Fruit fly (Drosophila melanogaster) whole organism, embryonic: ENCODE data around the gene Brms1.

Experiments
- Adf1 ChIP-seq: fragments of 200-800 bp; sonication (Bioruptor generic); IDR thresholded peaks from 2 replicates; pipeline ENCODE4 v1.3.6; 2022; ENCODE audit warnings: missing biosample characterization, missing genetic modification characterization
- BEAF-32 ChIP-seq: fragments of 200-800 bp; sonication (Bioruptor generic); optimal IDR thresholded peaks from 3 replicates; lab custom pipeline; 2017; ENCODE audit warnings: missing biosample characterization, missing genetic modification characterization, mild to moderate bottlenecking, moderate library complexity, missing genetic modification reagents
- Blimp-1 ChIP-seq: fragments of 200-800 bp; sonication (Bioruptor generic); optimal IDR thresholded peaks from 3 replicates; lab custom pipeline; 2018; ENCODE audit warnings: missing biosample characterization, missing genetic modification characterization, mild to moderate bottlenecking, moderate library complexity, missing genetic modification reagents
- CG13624 ChIP-seq: fragments of 200-800 bp; sonication (Bioruptor generic); optimal IDR thresholded peaks from 2 replicates; lab custom pipeline; 2016; ENCODE audit warnings: missing biosample characterization, missing genetic modification characterization
- CG15479 ChIP-seq: fragments of 200-800 bp; sonication (Bioruptor generic); optimal IDR thresholded peaks from 3 replicates; lab custom pipeline; 2019; ENCODE audit warnings: missing biosample characterization, mild to moderate bottlenecking, missing genetic modification characterization, moderate library complexity
- CG15514 ChIP-seq: fragments of 200-800 bp; sonication (Bioruptor generic); optimal IDR thresholded peaks from 3 replicates; lab custom pipeline; 2017; ENCODE audit warnings: missing biosample characterization, missing genetic modification characterization, mild to moderate bottlenecking, moderate library complexity, missing genetic modification reagents
- CG16813 ChIP-seq: fragments of 200-800 bp; sonication (Bioruptor generic); IDR thresholded peaks from 3 replicates; pipeline ENCODE4 v1.3.6; 2022; ENCODE audit warnings: missing biosample characterization, missing genetic modification characterization; ENCODE audit not compliant: partially characterized antibody
- CG2875 ChIP-seq: fragments of 200-800 bp; sonication (Bioruptor generic); optimal IDR thresholded peaks from 2 replicates; lab custom pipeline; 2017; ENCODE audit warnings: missing biosample characterization, mild to moderate bottlenecking, missing genetic modification characterization, missing genetic modification reagents
- CG34376 ChIP-seq: fragments of 200-800 bp; sonication (Bioruptor generic); optimal IDR thresholded peaks from 2 replicates; lab custom pipeline; 2018; ENCODE audit warnings: missing biosample characterization, mild to moderate bottlenecking, missing genetic modification characterization
- CG4730 ChIP-seq: fragments of 200-800 bp; sonication (Bioruptor generic); IDR thresholded peaks from 2 replicates; pipeline ENCODE4 v1.3.6; 2022; ENCODE audit warnings: missing biosample characterization, missing genetic modification characterization
- CG7839 ChIP-seq: fragments of 200-800 bp; sonication (Bioruptor generic); optimal IDR thresholded peaks from 3 replicates; lab custom pipeline; 2018; ENCODE audit warnings: missing biosample characterization, mild to moderate bottlenecking, missing genetic modification characterization, moderate library complexity
- CG8290 ChIP-seq, 3 experiments: fragments of 200-800 bp; sonication (Bioruptor generic); optimal IDR thresholded peaks; 2 replicates each; lab custom pipeline; 2016 to 2019; ENCODE audit warnings: missing biosample characterization in 3 of 3, missing genetic modification characterization in 3 of 3, mild to moderate bottlenecking in 2 of 3, moderate library complexity in 1 of 3
- CG8359 ChIP-seq: fragments of 200-800 bp; sonication (Bioruptor generic); optimal IDR thresholded peaks from 2 replicates; lab custom pipeline; 2017; ENCODE audit warnings: missing biosample characterization, mild to moderate bottlenecking, missing genetic modification characterization, borderline replicate concordance
- CG9437 ChIP-seq: fragments of 200-800 bp; sonication (Bioruptor generic); optimal IDR thresholded peaks from 2 replicates; lab custom pipeline; 2018; ENCODE audit warnings: missing biosample characterization, mild to moderate bottlenecking, missing genetic modification characterization
- CG9797 ChIP-seq: fragments of 200-800 bp; sonication (Bioruptor generic); optimal IDR thresholded peaks from 3 replicates; lab custom pipeline; 2018; ENCODE audit warnings: missing biosample characterization, mild to moderate bottlenecking, missing genetic modification characterization
- CkIIα-i1 ChIP-seq: fragments of 200-800 bp; sonication (Bioruptor generic); IDR thresholded peaks from 2 replicates; pipeline ENCODE4 v1.3.6; 2022; ENCODE audit warnings: missing biosample characterization, missing genetic modification characterization
- Dp ChIP-seq: fragments of 200-800 bp; sonication (Bioruptor generic); optimal IDR thresholded peaks from 2 replicates; lab custom pipeline; 2018; ENCODE audit warnings: missing biosample characterization, mild to moderate bottlenecking, missing genetic modification characterization, moderate library complexity
- Dref ChIP-seq: fragments of 200-800 bp; sonication (Bioruptor generic); IDR thresholded peaks from 2 replicates; pipeline ENCODE4 v1.3.6; 2022; ENCODE audit warnings: missing biosample characterization, missing genetic modification characterization
- E2f1 ChIP-seq: fragments of 200-800 bp; sonication (Bioruptor generic); IDR thresholded peaks from 2 replicates; pipeline ENCODE4 v1.3.6; 2022; ENCODE audit warnings: missing biosample characterization, missing genetic modification characterization
- E2f2 ChIP-seq: fragments of 200-800 bp; sonication (Bioruptor generic); IDR thresholded peaks from 2 replicates; pipeline ENCODE4 v1.3.6; 2022; ENCODE audit warnings: missing biosample characterization, missing genetic modification characterization
- Ets65A ChIP-seq: fragments of 200-800 bp; sonication (Bioruptor generic); peaks from one replicate; lab custom pipeline; 2016; ENCODE audit warnings: missing biosample characterization, missing genetic modification characterization
- H2.0 ChIP-seq: fragments of 200-800 bp; sonication (Bioruptor generic); IDR thresholded peaks from 2 replicates; pipeline ENCODE4 v1.3.6; 2022; ENCODE audit warnings: missing biosample characterization, missing genetic modification characterization
- HHEX ChIP-seq: fragments of 200-800 bp; sonication (Bioruptor generic); optimal IDR thresholded peaks from 3 replicates; lab custom pipeline; 2017; ENCODE audit warnings: missing biosample characterization, mild to moderate bottlenecking, missing genetic modification characterization, missing genetic modification reagents
- Hsf ChIP-seq: fragments of 200-800 bp; sonication (Bioruptor generic); optimal IDR thresholded peaks from 3 replicates; lab custom pipeline; 2016; ENCODE audit warnings: missing biosample characterization, missing genetic modification characterization
- Jarid2 ChIP-seq: fragments of 200-800 bp; sonication (Bioruptor generic); optimal IDR thresholded peaks from 3 replicates; lab custom pipeline; 2017; ENCODE audit warnings: mild to moderate bottlenecking, missing biosample characterization, missing genetic modification reagents, missing genetic modification characterization
- Lhr ChIP-seq: fragments of 200-800 bp; sonication (Bioruptor generic); optimal IDR thresholded peaks from 3 replicates; lab custom pipeline; 2017; ENCODE audit warnings: mild to moderate bottlenecking, missing biosample characterization, missing genetic modification reagents, missing genetic modification characterization
- MBD-R2 ChIP-seq: fragments of 200-800 bp; sonication (Bioruptor generic); IDR thresholded peaks from 2 replicates; pipeline ENCODE4 v1.3.6; 2022; ENCODE audit warnings: missing biosample characterization, missing genetic modification characterization
- MESR4 ChIP-seq: fragments of 200-800 bp; sonication (Bioruptor generic); optimal IDR thresholded peaks from 2 replicates; lab custom pipeline; 2018; ENCODE audit warnings: missing biosample characterization, mild to moderate bottlenecking, missing genetic modification characterization, moderate library complexity
- Meics ChIP-seq: fragments of 200-800 bp; sonication (Bioruptor generic); optimal IDR thresholded peaks from 2 replicates; lab custom pipeline; 2017; ENCODE audit warnings: missing biosample characterization, mild to moderate bottlenecking, missing genetic modification characterization
- Myb ChIP-seq: fragments of 200-800 bp; sonication (Bioruptor generic); optimal IDR thresholded peaks from 2 replicates; lab custom pipeline; 2016; ENCODE audit warnings: missing biosample characterization, missing genetic modification characterization
- NFAT ChIP-seq: fragments of 200-800 bp; sonication (Bioruptor generic); IDR thresholded peaks from 2 replicates; pipeline ENCODE4 v1.3.6; 2022; ENCODE audit warnings: missing biosample characterization, missing genetic modification characterization
- Oli ChIP-seq: fragments of 200-800 bp; sonication (Bioruptor generic); optimal IDR thresholded peaks from 2 replicates; lab custom pipeline; 2018; ENCODE audit warnings: missing biosample characterization, mild to moderate bottlenecking, missing genetic modification characterization, moderate library complexity
- Optix ChIP-seq: fragments of 200-800 bp; sonication (Bioruptor generic); IDR thresholded peaks from 3 replicates; pipeline ENCODE4 v1.3.6; 2022; ENCODE audit warnings: missing biosample characterization, missing genetic modification characterization
- Xrp1 ChIP-seq: fragments of 200-800 bp; sonication (Bioruptor generic); IDR thresholded peaks from 2 replicates; pipeline ENCODE4 v1.3.6; 2022; ENCODE audit warnings: missing biosample characterization, missing genetic modification characterization
- ase ChIP-seq: fragments of 200-800 bp; sonication (Bioruptor generic); IDR thresholded peaks from 3 replicates; pipeline ENCODE4 v1.3.6; 2022; ENCODE audit warnings: missing biosample characterization, missing genetic modification characterization
- crp ChIP-seq, 2 experiments: fragments of 200-800 bp; sonication (Bioruptor generic); optimal IDR thresholded peaks; 2 replicates in 1 of 2; 3 replicates in 1 of 2; lab custom pipeline; 2017; ENCODE audit warnings: missing biosample characterization in 2 of 2, missing genetic modification characterization in 2 of 2, mild to moderate bottlenecking in 1 of 2, moderate library complexity in 1 of 2
- en ChIP-seq: fragments of 200-800 bp; sonication (Bioruptor generic); optimal IDR thresholded peaks from 2 replicates; lab custom pipeline; 2016; ENCODE audit warnings: missing biosample characterization, missing genetic modification characterization
- fru ChIP-seq: fragments of >200 bp; optimal IDR thresholded peaks from 2 replicates; lab custom pipeline; 2017
- ftz-f1 ChIP-seq: fragments of 200-800 bp; sonication (Bioruptor generic); optimal IDR thresholded peaks from 2 replicates; lab custom pipeline; 2016; ENCODE audit warnings: missing biosample characterization, missing genetic modification characterization
- gt ChIP-seq: fragments of 200-800 bp; sonication (Bioruptor generic); IDR thresholded peaks from 2 replicates; pipeline ENCODE4 v1.3.6; 2022; ENCODE audit warnings: missing biosample characterization, missing genetic modification characterization
- her ChIP-seq: fragments of 200-800 bp; sonication (Bioruptor generic); optimal IDR thresholded peaks from 2 replicates; lab custom pipeline; 2016; ENCODE audit warnings: missing biosample characterization, missing genetic modification characterization
- lbe ChIP-seq: fragments of 200-800 bp; sonication (Bioruptor generic); optimal IDR thresholded peaks from 2 replicates; lab custom pipeline; 2016; ENCODE audit warnings: missing biosample characterization, mild to moderate bottlenecking, missing genetic modification characterization
- lilli ChIP-seq: fragments of 200-800 bp; sonication (Bioruptor generic); optimal IDR thresholded peaks from 3 replicates; lab custom pipeline; 2016; ENCODE audit warnings: missing biosample characterization, missing genetic modification characterization
- p53 ChIP-seq: fragments of 200-800 bp; sonication (Bioruptor generic); optimal IDR thresholded peaks from 2 replicates; lab custom pipeline; 2016; ENCODE audit warnings: missing biosample characterization, missing genetic modification characterization
- sr ChIP-seq: fragments of 200-800 bp; sonication (Bioruptor generic); IDR thresholded peaks from 3 replicates; pipeline ENCODE4 v1.3.6; 2022; ENCODE audit warnings: missing biosample characterization, missing genetic modification characterization

The Brms1 gene

dm6 chrX:12900718-12901442, 8.5 kb downstream of the Brms1 start, which contains the start of gene Coq8 (continued):
- peak; percentile 48; the same call in 1 of the 2 replicates for TF ChIP-seq NFAT
- no peak for TF ChIP-seq gt (GFP tag; lab: Robert Waterston, UW)
- TF ChIP-seq crp (GFP tag; optimal IDR thresholded peaks at IDR 0.05; lab: Kevin White, UChicago), result peak; percentile 14 to 88
- TF ChIP-seq her (GFP tag; lab: Kevin White, UChicago), result no peak
- no peak for TF ChIP-seq HHEX (GFP tag; lab: Kevin White, UChicago)
- TF ChIP-seq CG9797 (GFP tag; lab: Kevin White, UChicago), result no peak
- TF ChIP-seq CG7839 (tag; lab: Kevin White, UChicago), result no peak
- TF ChIP-seq Hsf (GFP tag; lab: Kevin White, UChicago), result no peak
- no peak for TF ChIP-seq CkIIα-i1 (GFP tag; lab: Robert Waterston, UW)
- peak; percentile 43 for TF ChIP-seq MESR4 (GFP tag; lab: Kevin White, UChicago)
- TF ChIP-seq CG15514 (GFP tag; lab: Kevin White, UChicago), result peak; percentile 10
- TF ChIP-seq CG9437 (GFP tag; lab: Kevin White, UChicago), result peak; percentile 48
- TF ChIP-seq CG8359, result no peak
- no peak for TF ChIP-seq Adf1
- TF ChIP-seq lbe (GFP tag; lab: Kevin White, UChicago), result no peak
- TF ChIP-seq, all 482 proteins: peak for 30

DNA sequence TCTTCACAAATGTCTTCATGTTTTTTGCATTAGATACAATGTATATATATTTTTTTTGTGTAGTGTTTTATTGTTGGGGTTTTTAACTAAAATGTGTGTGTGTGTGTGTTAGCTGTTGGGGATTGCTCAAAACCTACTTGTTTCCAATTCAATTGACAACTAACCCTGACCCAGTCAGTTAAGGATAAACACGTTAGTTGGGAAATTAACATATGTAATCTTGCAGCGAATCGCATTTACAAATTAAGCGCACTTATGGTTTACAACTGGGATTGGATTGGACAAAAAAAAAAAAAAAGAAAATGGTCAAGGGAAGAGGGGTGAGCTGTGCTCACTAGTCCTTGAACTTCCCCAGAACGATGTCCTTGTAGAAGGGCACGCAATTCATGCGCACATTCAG, 10.9 kb downstream of the Brms1 start, which contains the start of gene CG32650:
CG32650 (minus strand) TSS at position 101 of the 400 bp plus-strand sequence.
- TF ChIP-seq Ets65A (GFP tag; lab: Kevin White, UChicago) (peak; percentile 5), H2.0 (no peak), fru (lab: Kevin White, UChicago) (no peak)

- TF ChIP-seq en (no peak), CG8290 (GFP tag; optimal IDR thresholded peaks at IDR 0.05; lab: Kevin White, UChicago) (no peak), CG8290 (tag; optimal IDR thresholded peaks at IDR 0.05; lab: Kevin White, UChicago) (peak in 1 of 2 experiments; percentile 44), CG16813 (GFP tag; lab: Robert Waterston, UW) (0 out of 3 replicates have a peak, but pooled peaks have one; percentile 10), Optix (GFP tag; lab: Robert Waterston, UW) (no peak), MESR4 (GFP tag; lab: Kevin White, UChicago) (no peak), p53 (no peak), E2f2 (GFP tag; lab: Robert Waterston, UW) (peak; percentile 74), Xrp1 (no peak), Myb (GFP tag; lab: Kevin White, UChicago) (peak; percentile 81), CG15514 (GFP tag; lab: Kevin White, UChicago) (peak; percentile 18), CG2875 (GFP tag; lab: Kevin White, UChicago) (no peak), Blimp-1 (GFP tag; lab: Kevin White, UChicago) (no peak), BEAF-32 (GFP tag; lab: Kevin White, UChicago) (peak; percentile 11), E2f1 (no peak), CG4730 (GFP tag; lab: Robert Waterston, UW) (no peak), Oli (no peak), Adf1 (no peak), sr (GFP tag; lab: Robert Waterston, UW) (no peak), Dref (no peak), Meics (GFP tag; lab: Kevin White, UChicago) (no peak), Lhr (peak; percentile 28), ftz-f1 (peak; percentile 51), CG15479 (GFP tag; lab: Kevin White, UChicago) (peak; percentile 9), CG34376 (GFP tag; lab: Kevin White, UChicago) (peak; percentile 2), crp (GFP tag; optimal IDR thresholded peaks at IDR 0.05; lab: Kevin White, UChicago) (peak in 1 of 2 experiments; percentile 1), lilli (no peak), MBD-R2 (peak; percentile 54), CG13624 (GFP tag; lab: Kevin White, UChicago) (no peak), Jarid2 (GFP tag; lab: Kevin White, UChicago) (peak; percentile 51), Dp (GFP tag; lab: Kevin White, UChicago) (peak; percentile 63), ase (GFP tag; lab: Robert Waterston, UW) (no peak)
These were observed 12.3 kb downstream of the Brms1 start, which contains the start of gene Pde9 for dm6 chrX:12897150-12897549. TSS of gene Pde9 (minus strand) at chrX:12897327.
